Fruit fly (Drosophila melanogaster): Measurements from ENCODE around the gene ssx.

DNA sequence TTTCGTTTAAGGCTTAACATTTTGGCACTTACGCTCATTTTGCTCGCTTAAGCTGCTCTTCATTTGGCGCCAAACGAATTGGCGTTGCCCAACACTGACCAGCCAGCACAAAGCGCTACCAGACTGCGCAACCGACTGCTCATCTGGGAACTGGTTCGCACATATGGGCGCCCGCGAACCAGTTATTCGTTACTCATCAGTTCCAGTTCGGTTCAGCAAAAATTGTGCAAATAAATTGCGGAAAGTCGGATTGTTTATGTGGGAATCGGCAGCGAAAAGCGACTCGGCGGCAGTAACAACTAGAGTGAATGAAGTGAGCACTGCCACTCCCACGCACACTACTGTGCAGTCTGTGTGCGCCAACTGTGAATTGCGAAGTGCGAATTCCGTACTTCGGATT lies 22.5 kb downstream of the ssx start, which contains the start of gene Rilpl:
- TF ChIP-seq toe (GFP tag; optimal IDR thresholded peaks at IDR 0.05): peak; percentile 29
- no peak for TF ChIP-seq Clk (GFP tag; optimal IDR thresholded peaks at IDR 0.05)
- TF ChIP-seq Hr96 (GFP tag; optimal IDR thresholded peaks at IDR 0.05): no peak
- TF ChIP-seq CG33017 (tag; optimal IDR thresholded peaks at IDR 0.05): no peak
- peak; percentile 49 for TF ChIP-seq cic (GFP tag; optimal IDR thresholded peaks at IDR 0.05)
- peak; percentile 23 for TF ChIP-seq tj (GFP tag; optimal IDR thresholded peaks at IDR 0.05)
- TF ChIP-seq kay (GFP tag; ENCODE audit: borderline replicate concordance): peak; percentile 69
- peak; percentile 57 for TF ChIP-seq pad (GFP tag; optimal IDR thresholded peaks at IDR 0.05)
- no peak for TF ChIP-seq CG11617 (GFP tag; optimal IDR thresholded peaks at IDR 0.05)
- peak; percentile 81 for TF ChIP-seq Mnt (GFP tag; optimal IDR thresholded peaks at IDR 0.05)
- no peak for TF ChIP-seq CG5204 (GFP tag; optimal IDR thresholded peaks at IDR 0.05)
- no peak for TF ChIP-seq CG7045 (GFP tag; optimal IDR thresholded peaks at IDR 0.05)
- TF ChIP-seq CG1620 (GFP tag; optimal IDR thresholded peaks at IDR 0.05): peak; percentile 69
- peak; percentile 62 for TF ChIP-seq CG7101 (tag; optimal IDR thresholded peaks at IDR 0.05)

Measured in whole organism, adult.